Fruit fly (Drosophila melanogaster) Kc167 (cell line): ENCODE measurements around the gene CG1979.

Experiments used
- psq ChIP-seq: fragments of >200 bp; optimal IDR thresholded peaks from 2 replicates; lab custom pipeline; 2017; ENCODE audit warnings: missing external identifiers
- ttk ChIP-seq: sonication (Bioruptor generic); optimal IDR thresholded peaks from 2 replicates; lab custom pipeline; 2017; ENCODE audit warnings: missing external identifiers

DNA sequence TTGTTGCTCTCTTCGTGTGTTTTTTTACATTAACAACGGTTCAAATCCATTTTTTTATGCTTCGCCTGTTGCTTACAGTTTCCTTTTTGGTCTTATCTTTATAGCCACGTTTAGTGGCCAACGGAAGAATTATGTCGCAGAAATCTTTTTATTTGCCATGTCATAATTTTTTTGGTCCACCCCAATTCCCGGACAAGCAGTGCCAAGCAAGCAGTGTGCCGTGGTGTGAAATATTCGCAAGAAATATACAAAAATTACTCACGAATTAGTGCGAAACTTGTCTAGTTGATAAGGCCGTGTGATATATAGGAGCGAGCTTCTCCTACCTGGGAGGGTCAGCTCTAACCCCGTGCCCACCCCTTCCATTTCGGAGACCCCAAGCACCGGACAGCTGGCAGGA, 13.5 kb upstream of the CG1979 start:
- TF ChIP-seq ttk (lab: Kevin White, UChicago): no peak
- TF ChIP-seq psq: no peak
